Fruit fly (Drosophila melanogaster) whole organism, embryonic: ENCODE measurements around the gene EMC5.

Experiments used
- Adf1 ChIP-seq: fragments of 200-800 bp; sonication (Bioruptor generic); IDR thresholded peaks from 2 replicates; pipeline ENCODE4 v1.3.6; 2022; ENCODE audit warnings: missing biosample characterization, missing genetic modification characterization
- Bgb ChIP-seq: fragments of 200-800 bp; sonication (Bioruptor generic); IDR thresholded peaks from 2 replicates; pipeline ENCODE4 v1.3.6; 2022; ENCODE audit warnings: missing biosample characterization, missing genetic modification characterization; ENCODE audit not compliant: partially characterized antibody
- CG10267 ChIP-seq: fragments of 200-800 bp; sonication (Bioruptor generic); optimal IDR thresholded peaks from 2 replicates; lab custom pipeline; 2018; ENCODE audit warnings: missing biosample characterization, mild to moderate bottlenecking, missing genetic modification characterization, moderate library complexity
- CG10274 ChIP-seq: fragments of 200-800 bp; sonication (Bioruptor generic); optimal IDR thresholded peaks from 3 replicates; lab custom pipeline; 2017; ENCODE audit warnings: missing biosample characterization, mild to moderate bottlenecking, missing genetic modification characterization
- CG10366 ChIP-seq: fragments of 200-800 bp; sonication (Bioruptor generic); IDR thresholded peaks from 2 replicates; pipeline ENCODE4 v1.3.6; 2022; ENCODE audit warnings: missing biosample characterization, missing genetic modification characterization
- CG10543 ChIP-seq: fragments of 200-800 bp; sonication (Bioruptor generic); optimal IDR thresholded peaks from 3 replicates; lab custom pipeline; 2017; ENCODE audit warnings: missing biosample characterization, mild to moderate bottlenecking, missing genetic modification characterization, moderate library complexity
- CG12219 ChIP-seq: fragments of 200-800 bp; sonication (Bioruptor generic); optimal IDR thresholded peaks from 3 replicates; lab custom pipeline; 2018; ENCODE audit warnings: missing biosample characterization, mild to moderate bottlenecking, missing genetic modification characterization
- CG1233 ChIP-seq: fragments of 200-800 bp; sonication (Bioruptor generic); optimal IDR thresholded peaks from 4 replicates; lab custom pipeline; 2018; ENCODE audit warnings: missing biosample characterization, mild to moderate bottlenecking, missing genetic modification characterization
- CG13624 ChIP-seq: fragments of 200-800 bp; sonication (Bioruptor generic); optimal IDR thresholded peaks from 2 replicates; lab custom pipeline; 2016; ENCODE audit warnings: missing biosample characterization, missing genetic modification characterization
- CG13894 ChIP-seq: fragments of 200-800 bp; sonication (Bioruptor generic); optimal IDR thresholded peaks from 3 replicates; lab custom pipeline; 2018; ENCODE audit warnings: missing biosample characterization, mild to moderate bottlenecking, missing genetic modification characterization, moderate library complexity
- CG14667 ChIP-seq: fragments of 200-800 bp; sonication (Bioruptor generic); IDR thresholded peaks from 2 replicates; pipeline ENCODE4 v1.3.6; 2022; ENCODE audit warnings: missing biosample characterization, missing genetic modification characterization
- CG15011 ChIP-seq: fragments of 200-800 bp; sonication (Bioruptor generic); optimal IDR thresholded peaks from 3 replicates; lab custom pipeline; 2018; ENCODE audit warnings: missing biosample characterization, mild to moderate bottlenecking, missing genetic modification characterization
- CG15479 ChIP-seq: fragments of 200-800 bp; sonication (Bioruptor generic); optimal IDR thresholded peaks from 3 replicates; lab custom pipeline; 2019; ENCODE audit warnings: missing biosample characterization, mild to moderate bottlenecking, missing genetic modification characterization, moderate library complexity
- CG17568 ChIP-seq: fragments of 200-800 bp; sonication (Bioruptor generic); optimal IDR thresholded peaks from 2 replicates; lab custom pipeline; 2018; ENCODE audit warnings: missing biosample characterization, mild to moderate bottlenecking, missing genetic modification characterization, moderate library complexity
- CG18764 ChIP-seq: fragments of 200-800 bp; sonication (Bioruptor generic); optimal IDR thresholded peaks from 3 replicates; lab custom pipeline; 2016; ENCODE audit warnings: missing biosample characterization, missing genetic modification characterization
- CG2678 ChIP-seq: fragments of 200-800 bp; sonication (Bioruptor generic); optimal IDR thresholded peaks from 3 replicates; lab custom pipeline; 2019; ENCODE audit warnings: missing biosample characterization, mild to moderate bottlenecking, missing genetic modification characterization, moderate library complexity
- CG31388 ChIP-seq: fragments of 200-800 bp; sonication (Bioruptor generic); optimal IDR thresholded peaks from 2 replicates; lab custom pipeline; 2016; ENCODE audit warnings: missing biosample characterization, missing genetic modification characterization
- CG32532 ChIP-seq: fragments of 200-800 bp; sonication (Bioruptor generic); IDR thresholded peaks from 2 replicates; pipeline ENCODE4 v1.3.6; 2022; ENCODE audit warnings: missing biosample characterization, missing genetic modification characterization
- CG32767 ChIP-seq: fragments of 200-800 bp; sonication (Bioruptor generic); IDR thresholded peaks from 2 replicates; pipeline ENCODE4 v1.3.6; 2022; ENCODE audit warnings: missing biosample characterization, missing genetic modification characterization
- CG33213 ChIP-seq: fragments of 200-800 bp; sonication (Bioruptor generic); optimal IDR thresholded peaks from 3 replicates; lab custom pipeline; 2016; ENCODE audit warnings: missing biosample characterization, missing genetic modification characterization
- CG34224 ChIP-seq: fragments of 200-800 bp; sonication (Bioruptor generic); IDR thresholded peaks from 3 replicates; pipeline ENCODE4 v1.3.6; 2022; ENCODE audit warnings: missing biosample characterization, missing genetic modification characterization; ENCODE audit not compliant: partially characterized antibody
- CG34376 ChIP-seq: fragments of 200-800 bp; sonication (Bioruptor generic); optimal IDR thresholded peaks from 2 replicates; lab custom pipeline; 2018; ENCODE audit warnings: missing biosample characterization, mild to moderate bottlenecking, missing genetic modification characterization
- CG4617 ChIP-seq: fragments of 200-800 bp; sonication (Bioruptor generic); optimal IDR thresholded peaks from 3 replicates; lab custom pipeline; 2016; ENCODE audit warnings: missing biosample characterization, missing genetic modification characterization, borderline replicate concordance
- CG5180 ChIP-seq: fragments of 200-800 bp; sonication (Bioruptor generic); optimal IDR thresholded peaks from 3 replicates; lab custom pipeline; 2017; ENCODE audit warnings: missing biosample characterization, missing genetic modification characterization, mild to moderate bottlenecking, moderate library complexity, missing genetic modification reagents
- CG6765 ChIP-seq: fragments of 200-800 bp; sonication (Bioruptor generic); optimal IDR thresholded peaks from 3 replicates; lab custom pipeline; 2017; ENCODE audit warnings: missing biosample characterization, mild to moderate bottlenecking, missing genetic modification characterization
- Camta ChIP-seq: fragments of 200-800 bp; sonication (Bioruptor generic); optimal IDR thresholded peaks from 2 replicates; lab custom pipeline; 2016; ENCODE audit warnings: missing biosample characterization, missing genetic modification characterization
- Chrac-16 ChIP-seq: fragments of 200-800 bp; sonication (Bioruptor generic); optimal IDR thresholded peaks from 3 replicates; lab custom pipeline; 2016; ENCODE audit warnings: missing biosample characterization, missing genetic modification characterization
- CkIIα-i1 ChIP-seq: fragments of 200-800 bp; sonication (Bioruptor generic); IDR thresholded peaks from 2 replicates; pipeline ENCODE4 v1.3.6; 2022; ENCODE audit warnings: missing biosample characterization, missing genetic modification characterization
- D ChIP-seq, 2 experiments: fragments of 200-800 bp in 1 of 2; fragments of >200 bp in 1 of 2; sonication (Bioruptor generic) in 1 of 2; optimal IDR thresholded peaks; 2 replicates in 1 of 2; 3 replicates in 1 of 2; lab custom pipeline; 2017; ENCODE audit warnings: mild to moderate bottlenecking in 1 of 2, missing biosample characterization in 1 of 2, missing genetic modification characterization in 1 of 2, missing genetic modification reagents in 1 of 2
- Gug ChIP-seq: fragments of 200-800 bp; sonication (Bioruptor generic); IDR thresholded peaks from 4 replicates; pipeline ENCODE4 v1.3.6; 2022; ENCODE audit warnings: missing biosample characterization, missing genetic modification characterization
- H15 ChIP-seq: fragments of 200-800 bp; sonication (Bioruptor generic); IDR thresholded peaks from 3 replicates; pipeline ENCODE4 v1.3.6; 2022; ENCODE audit warnings: missing biosample characterization, missing genetic modification characterization
- H2.0 ChIP-seq: fragments of 200-800 bp; sonication (Bioruptor generic); IDR thresholded peaks from 2 replicates; pipeline ENCODE4 v1.3.6; 2022; ENCODE audit warnings: missing biosample characterization, missing genetic modification characterization
- Lhr ChIP-seq: fragments of 200-800 bp; sonication (Bioruptor generic); optimal IDR thresholded peaks from 3 replicates; lab custom pipeline; 2017; ENCODE audit warnings: mild to moderate bottlenecking, missing biosample characterization, missing genetic modification reagents, missing genetic modification characterization
- Pdp1 ChIP-seq, 2 experiments: fragments of 200-800 bp; sonication (Bioruptor generic); optimal IDR thresholded peaks; 3 replicates each; lab custom pipeline; 2016; ENCODE audit warnings: missing biosample characterization in 2 of 2, missing genetic modification characterization in 2 of 2, mild to moderate bottlenecking in 1 of 2, moderate library complexity in 1 of 2
- TFAM ChIP-seq: fragments of 200-800 bp; sonication (Bioruptor generic); optimal IDR thresholded peaks from 2 replicates; lab custom pipeline; 2017; ENCODE audit warnings: missing biosample characterization, missing genetic modification characterization, inconsistent platforms
- Vsx1 ChIP-seq: fragments of 200-800 bp; sonication (Bioruptor generic); optimal IDR thresholded peaks from 2 replicates; lab custom pipeline; 2017; ENCODE audit warnings: missing biosample characterization, mild to moderate bottlenecking, missing genetic modification characterization, missing genetic modification reagents
- gcm ChIP-seq: fragments of 200-800 bp; sonication (Bioruptor generic); optimal IDR thresholded peaks from 2 replicates; lab custom pipeline; 2019; ENCODE audit warnings: missing biosample characterization, mild to moderate bottlenecking, missing genetic modification characterization, moderate library complexity
- inv ChIP-seq: fragments of 200-800 bp; sonication (Bioruptor generic); IDR thresholded peaks from 2 replicates; pipeline ENCODE4 v1.3.6; 2022; ENCODE audit warnings: missing biosample characterization, missing genetic modification characterization; ENCODE audit not compliant: partially characterized antibody
- knrl ChIP-seq: fragments of 200-800 bp; sonication (Bioruptor generic); IDR thresholded peaks from 3 replicates; pipeline ENCODE4 v1.3.6; 2022; ENCODE audit warnings: missing biosample characterization, missing genetic modification characterization; ENCODE audit not compliant: partially characterized antibody
- odd ChIP-seq: fragments of 200-800 bp; sonication (Bioruptor generic); optimal IDR thresholded peaks from 2 replicates; lab custom pipeline; 2017; ENCODE audit warnings: missing biosample characterization, mild to moderate bottlenecking, missing genetic modification characterization
- org-1 ChIP-seq: fragments of 200-800 bp; sonication (Bioruptor generic); optimal IDR thresholded peaks from 2 replicates; lab custom pipeline; 2017; ENCODE audit warnings: missing biosample characterization, missing genetic modification characterization
- pan ChIP-seq, 4 experiments: fragments of >200 bp in 3 of 4; fragments of 200-800 bp in 1 of 4; sonication (Bioruptor generic) in 1 of 4; optimal IDR thresholded peaks in 3 of 4; IDR thresholded peaks in 1 of 4; 2 replicates each; pipeline versions ENCODE4 v1.3.6 to Lab custom; 2017 to 2022; ENCODE audit warnings: missing biosample characterization in 2 of 4, missing genetic modification characterization in 2 of 4, mixed read lengths in 1 of 4
- sisA ChIP-seq: fragments of 200-800 bp; sonication (Bioruptor generic); IDR thresholded peaks from 2 replicates; pipeline ENCODE4 v1.3.6; 2022; ENCODE audit warnings: missing biosample characterization, missing genetic modification characterization
- slbo ChIP-seq: fragments of 200-800 bp; sonication (Bioruptor generic); IDR thresholded peaks from 2 replicates; pipeline ENCODE4 v1.3.6; 2022; ENCODE audit warnings: missing biosample characterization, missing genetic modification characterization
- sob ChIP-seq: fragments of 200-800 bp; sonication (Bioruptor generic); IDR thresholded peaks from 2 replicates; pipeline ENCODE4 v1.3.6; 2022; ENCODE audit warnings: missing biosample characterization, missing genetic modification characterization
- tna ChIP-seq: fragments of 200-800 bp; sonication (Bioruptor generic); IDR thresholded peaks from 2 replicates; pipeline ENCODE4 v1.3.6; 2022; ENCODE audit warnings: missing biosample characterization, missing genetic modification characterization; ENCODE audit not compliant: partially characterized antibody

The EMC5 gene

dm6 chr2L:19021278-19022220, 34.0 kb downstream of the EMC5 start (continued):
- TF ChIP-seq knrl (GFP tag; lab: Robert Waterston, UW), result no peak
- peak; percentile 11 for TF ChIP-seq CG10274
- TF ChIP-seq Lhr (GFP tag; lab: Kevin White, UChicago), result peak; percentile 36
- TF ChIP-seq CG10267 (tag; lab: Kevin White, UChicago), result peak; percentile 68
- no peak for TF ChIP-seq TFAM (GFP tag; lab: Kevin White, UChicago)
- peak; percentile 44; the same call in 1 of the 2 replicates for TF ChIP-seq Adf1 (GFP tag; lab: Robert Waterston, UW)
- peak; percentile 90 for TF ChIP-seq CG2678 (tag; lab: Kevin White, UChicago)
- no peak for TF ChIP-seq Bgb (GFP tag; lab: Robert Waterston, UW)
- peak; percentile 23 for TF ChIP-seq CG6765 (GFP tag; lab: Kevin White, UChicago)
- no peak for TF ChIP-seq CG15479 (GFP tag; lab: Kevin White, UChicago)
- TF ChIP-seq Camta (GFP tag; lab: Kevin White, UChicago), result no peak
- TF ChIP-seq org-1 (GFP tag; lab: Kevin White, UChicago), result peak; percentile 84
- peak; percentile 62 for TF ChIP-seq Vsx1 (GFP tag; lab: Kevin White, UChicago)
- peak; percentile 52 for TF ChIP-seq CG32532
- peak; percentile 49 for TF ChIP-seq sisA (GFP tag; lab: Robert Waterston, UW)
- peak; percentile 72 for TF ChIP-seq gcm
- peak; percentile 66 for TF ChIP-seq CG12219 (GFP tag; lab: Kevin White, UChicago)
- TF ChIP-seq CG17568 (GFP tag; lab: Kevin White, UChicago), result peak; percentile 67
- peak; percentile 74; the same call in 1 of the 2 replicates for TF ChIP-seq CG32767 (GFP tag; lab: Robert Waterston, UW)
- TF ChIP-seq CG18764 (GFP tag; lab: Kevin White, UChicago), result peak; percentile 34
- TF ChIP-seq CG1233 (GFP tag; lab: Kevin White, UChicago), result peak; percentile 65
- peak; percentile 63 for TF ChIP-seq Chrac-16 (GFP tag; lab: Kevin White, UChicago)
- TF ChIP-seq CkIIα-i1 (GFP tag; lab: Robert Waterston, UW), result no peak
- no peak for TF ChIP-seq CG34224 (GFP tag; lab: Robert Waterston, UW)
- TF ChIP-seq CG14667 (GFP tag; lab: Robert Waterston, UW), result peak; percentile 36
- no peak for TF ChIP-seq D (optimal IDR thresholded peaks at IDR 0.05; lab: Kevin White, UChicago)
- peak; percentile 68 for TF ChIP-seq D (GFP tag; optimal IDR thresholded peaks at IDR 0.05; lab: Kevin White, UChicago)
- TF ChIP-seq H2.0 (GFP tag; lab: Robert Waterston, UW), result no peak; the same call in 1 of the 2 replicates
- peak; percentile 96 for TF ChIP-seq CG10543 (GFP tag; lab: Kevin White, UChicago)
- TF ChIP-seq H15 (GFP tag; lab: Robert Waterston, UW), result peak; percentile 17; the same call in 1 of the 3 replicates
- no peak for TF ChIP-seq CG31388
- peak; percentile 53; the same call in 1 of the 4 replicates for TF ChIP-seq Gug (GFP tag; lab: Robert Waterston, UW)
- TF ChIP-seq CG34376 (GFP tag; lab: Kevin White, UChicago), result peak; percentile 80
- peak; percentile 81 for TF ChIP-seq odd
- peak; percentile 55 for TF ChIP-seq CG13894
- TF ChIP-seq CG5180, result peak; percentile 58
- peak; percentile 72 for TF ChIP-seq slbo (GFP tag; lab: Robert Waterston, UW)
- TF ChIP-seq inv (GFP tag; lab: Robert Waterston, UW), result no peak
- peak; percentile 78 for TF ChIP-seq sob (GFP tag; lab: Robert Waterston, UW)
- no peak for TF ChIP-seq pan (optimal IDR thresholded peaks at IDR 0.05; lab: Kevin White, UChicago)
- peak in 1 of 2 experiments; percentile 66 for TF ChIP-seq pan (GFP tag; optimal IDR thresholded peaks at IDR 0.05 in 1 of 2, IDR thresholded peaks at IDR 0.05 in 1 of 2)
- no peak for TF ChIP-seq tna (GFP tag; lab: Robert Waterston, UW)
- peak; percentile 71 for TF ChIP-seq CG10366
- peak; percentile 67 for TF ChIP-seq CG15011
- no peak for TF ChIP-seq CG33213 (GFP tag; lab: Kevin White, UChicago)
- TF ChIP-seq CG4617 (GFP tag; lab: Kevin White, UChicago), result no peak
- TF ChIP-seq Pdp1 (GFP tag; optimal IDR thresholded peaks at IDR 0.05; lab: Kevin White, UChicago), result peak in 1 of 2 experiments; percentile 41
- peak; percentile 4 for TF ChIP-seq CG13624 (GFP tag; lab: Kevin White, UChicago)
